Worm (Caenorhabditis elegans) whole organism, L3 larva: ENCODE data around the gene K10D6.4.

Experiments
- ama-1 ChIP-seq: fragments of 150-350 bp; optimal IDR thresholded peaks from 2 replicates; lab custom pipeline; 2018
- ceh-28 ChIP-seq: fragments of 150-350 bp; optimal IDR thresholded peaks from 2 replicates; lab custom pipeline; 2014; ENCODE audit warnings: missing biosample characterization, missing genetic modification reagents, missing genetic modification characterization
- fkh-10 ChIP-seq: sonication (generic microtip); optimal IDR thresholded peaks from 2 replicates; lab custom pipeline; 2017; ENCODE audit warnings: missing biosample characterization, missing genetic modification reagents, missing genetic modification characterization
- fos-1 ChIP-seq: fragments of 150-350 bp; optimal IDR thresholded peaks from 2 replicates; lab custom pipeline; 2014; ENCODE audit warnings: missing biosample characterization, missing genetic modification characterization
- nhr-237 ChIP-seq: fragments of 150-350 bp; optimal IDR thresholded peaks from 2 replicates; lab custom pipeline; 2014; ENCODE audit warnings: missing biosample characterization, missing genetic modification characterization
- nhr-76 ChIP-seq: fragments of 150-350 bp; sonication (generic microtip); optimal IDR thresholded peaks from 5 replicates; lab custom pipeline; 2014; ENCODE audit warnings: missing biosample characterization, missing genetic modification characterization
- skn-1 ChIP-seq: fragments of 150-350 bp; optimal IDR thresholded peaks from 2 replicates; lab custom pipeline; 2014; ENCODE audit warnings: missing biosample characterization, missing genetic modification characterization

DNA sequence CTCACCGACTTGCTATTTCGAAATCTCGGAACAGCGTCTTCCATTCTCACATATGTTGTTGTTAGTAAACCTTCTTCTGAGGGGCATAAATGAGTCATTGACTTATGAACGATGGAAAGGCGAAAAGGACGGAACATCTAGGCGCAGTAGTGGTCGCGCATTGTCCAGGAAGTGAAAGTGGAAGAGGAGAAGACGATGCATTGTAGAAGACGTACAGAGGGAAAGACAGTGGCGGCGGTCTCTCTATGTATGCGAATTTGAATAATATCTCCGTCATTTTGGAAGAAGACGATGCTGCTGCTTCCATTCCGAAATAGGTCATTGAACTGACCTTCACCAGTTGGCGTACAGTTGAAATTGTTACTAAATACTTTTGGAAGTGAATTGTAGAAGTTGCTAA is 3.6 kb upstream of the K10D6.4 start:
- TF ChIP-seq nhr-237 (tag; lab: Kevin White, UChicago) (no peak), ama-1 (lab: Kevin White, UChicago) (no peak), nhr-76 (no peak), fos-1 (no peak), ceh-28 (tag; lab: Kevin White, UChicago) (no peak), fkh-10 (GFP tag; lab: Kevin White, UChicago) (no peak), skn-1 (tag; lab: Kevin White, UChicago) (no peak)
